Worm (Caenorhabditis elegans) whole organism, L4 larva: Measurements from ENCODE around the gene F46G10.1.

ENCODE experiments used
- D1046.2 ChIP-seq: fragments of 200-800 bp; sonication (Bioruptor generic); IDR thresholded peaks from 2 replicates; pipeline ENCODE4 v1.3.6; 2022; ENCODE audit warnings: missing genetic modification characterization, missing compliant biosample characterization
- F10B5.3 ChIP-seq: sonication (generic microtip); optimal IDR thresholded peaks from 2 replicates; lab custom pipeline; 2016; ENCODE audit warnings: mild to moderate bottlenecking, missing genetic modification characterization, missing compliant biosample characterization
- F49E8.2 ChIP-seq: sonication (generic microtip); optimal IDR thresholded peaks from 2 replicates; lab custom pipeline; 2016; ENCODE audit warnings: missing compliant biosample characterization, mild to moderate bottlenecking, missing genetic modification characterization, borderline replicate concordance
- R02D3.7 ChIP-seq: fragments of 150-350 bp; sonication (generic microtip); optimal IDR thresholded peaks from 3 replicates; lab custom pipeline; 2014; ENCODE audit warnings: missing biosample characterization, missing genetic modification characterization
- T26A8.4 ChIP-seq: fragments of 200-800 bp; sonication (Bioruptor generic); IDR thresholded peaks from 2 replicates; pipeline ENCODE4 v1.3.6; 2022; ENCODE audit warnings: missing genetic modification characterization, missing compliant biosample characterization
- Y105C5A.15 ChIP-seq: fragments of 200-800 bp; sonication (Bioruptor generic); IDR thresholded peaks from 2 replicates; pipeline ENCODE4 v1.3.6; 2022; ENCODE audit warnings: missing genetic modification characterization, missing compliant biosample characterization
- Y48G9A.11 ChIP-seq: fragments of 200-800 bp; sonication (Bioruptor generic); IDR thresholded peaks from 2 replicates; pipeline ENCODE4 v1.3.6; 2022; ENCODE audit warnings: missing genetic modification reagents, missing genetic modification characterization, missing compliant biosample characterization
- Y5F2A.4 ChIP-seq: fragments of 200-800 bp; sonication (Bioruptor generic); optimal IDR thresholded peaks from 2 replicates; lab custom pipeline; 2018; ENCODE audit warnings: mild to moderate bottlenecking, missing genetic modification characterization, missing compliant biosample characterization
- Y75B8A.6 ChIP-seq: fragments of 200-800 bp; sonication (Bioruptor generic); IDR thresholded peaks from 2 replicates; pipeline ENCODE4 v1.3.6; 2022; ENCODE audit warnings: missing genetic modification reagents, missing genetic modification characterization, missing compliant biosample characterization
- ZK546.5 ChIP-seq, 2 experiments: sonication (generic microtip); optimal IDR thresholded peaks; 2 replicates each; lab custom pipeline; 2017; ENCODE audit warnings: missing biosample characterization in 2 of 2, missing genetic modification characterization in 2 of 2
- aly-2 ChIP-seq: sonication (generic microtip); optimal IDR thresholded peaks from 2 replicates; lab custom pipeline; 2018; ENCODE audit warnings: missing biosample characterization, missing genetic modification characterization
- ceh-28 ChIP-seq: fragments of 150-350 bp; optimal IDR thresholded peaks from 2 replicates; lab custom pipeline; 2014; ENCODE audit warnings: missing biosample characterization, missing genetic modification reagents, missing genetic modification characterization
- ceh-44 ChIP-seq: fragments of 200-800 bp; sonication (Bioruptor generic); IDR thresholded peaks from 2 replicates; pipeline ENCODE4 v1.3.6; 2022; ENCODE audit warnings: missing genetic modification reagents, missing genetic modification characterization, missing compliant biosample characterization
- ceh-82 ChIP-seq: sonication (generic microtip); optimal IDR thresholded peaks from 2 replicates; lab custom pipeline; 2017; ENCODE audit warnings: missing biosample characterization, missing genetic modification characterization
- daf-16 ChIP-seq, 3 experiments: sonication (generic microtip); optimal IDR thresholded peaks; 2 replicates each; lab custom pipeline; 2016 to 2017; ENCODE audit warnings: missing genetic modification characterization in 3 of 3, missing genetic modification reagents in 3 of 3, mild to moderate bottlenecking in 2 of 3, missing compliant biosample characterization in 2 of 3, missing biosample characterization in 1 of 3, moderate library complexity in 1 of 3
- daf-8 ChIP-seq: fragments of 200-800 bp; sonication (Bioruptor generic); IDR thresholded peaks from 2 replicates; pipeline ENCODE4 v1.3.6; 2022; ENCODE audit warnings: missing genetic modification characterization, missing compliant biosample characterization
- dmd-6 ChIP-seq: fragments of 200-800 bp; sonication (Bioruptor generic); IDR thresholded peaks from 2 replicates; pipeline ENCODE4 v1.3.6; 2022; ENCODE audit warnings: missing genetic modification reagents, missing genetic modification characterization, missing compliant biosample characterization
- dmd-9 ChIP-seq: fragments of 200-800 bp; sonication (Bioruptor generic); IDR thresholded peaks from 2 replicates; pipeline ENCODE4 v1.3.6; 2022; ENCODE audit warnings: missing genetic modification reagents, missing genetic modification characterization, missing compliant biosample characterization
- dpl-1 ChIP-seq: fragments of 150-350 bp; optimal IDR thresholded peaks from 2 replicates; lab custom pipeline; 2014; ENCODE audit warnings: missing biosample characterization, missing genetic modification reagents, missing genetic modification characterization
- egl-43 ChIP-seq: fragments of 200-800 bp; sonication (Bioruptor generic); IDR thresholded peaks from 2 replicates; pipeline ENCODE4 v1.3.6; 2022; ENCODE audit warnings: missing genetic modification reagents, missing genetic modification characterization, missing compliant biosample characterization
- hlh-11 ChIP-seq: fragments of 200-800 bp; sonication (Bioruptor generic); optimal IDR thresholded peaks from 2 replicates; lab custom pipeline; 2018; ENCODE audit warnings: mild to moderate bottlenecking, missing genetic modification characterization, missing compliant biosample characterization
- hlh-30 ChIP-seq: sonication (generic microtip); optimal IDR thresholded peaks from 2 replicates; lab custom pipeline; 2017; ENCODE audit warnings: antibody characterized with exemption, mild to moderate bottlenecking, missing genetic modification characterization, missing compliant biosample characterization; ENCODE audit not compliant: insufficient read depth
- hmg-1.1 ChIP-seq: fragments of 200-800 bp; sonication (Bioruptor generic); IDR thresholded peaks from 2 replicates; pipeline ENCODE4 v1.3.6; 2022; ENCODE audit warnings: missing genetic modification reagents, missing genetic modification characterization, missing compliant biosample characterization
- jun-1 ChIP-seq: fragments of 150-350 bp; optimal IDR thresholded peaks from 2 replicates; lab custom pipeline; 2014; ENCODE audit warnings: missing biosample characterization, missing genetic modification reagents, missing genetic modification characterization
- lin-1 ChIP-seq: fragments of 200-800 bp; sonication (Bioruptor generic); IDR thresholded peaks from 2 replicates; pipeline ENCODE4 v1.3.6; 2022; ENCODE audit warnings: missing genetic modification reagents, missing genetic modification characterization, missing compliant biosample characterization
- lin-13 ChIP-seq: fragments of 150-350 bp; optimal IDR thresholded peaks from 2 replicates; lab custom pipeline; 2014; ENCODE audit warnings: missing biosample characterization, missing genetic modification reagents, missing genetic modification characterization
- lin-15B ChIP-seq: fragments of 150-350 bp; sonication (generic microtip); optimal IDR thresholded peaks from 3 replicates; lab custom pipeline; 2014; ENCODE audit warnings: missing biosample characterization, missing genetic modification characterization
- lsy-2 ChIP-seq, 2 experiments: fragments of 150-350 bp in 1 of 2; sonication (generic microtip) in 1 of 2; optimal IDR thresholded peaks; 2 replicates each; lab custom pipeline; 2014 to 2017; ENCODE audit warnings: missing biosample characterization in 2 of 2, missing genetic modification characterization in 2 of 2
- mdl-1 ChIP-seq, 2 experiments: fragments of 150-350 bp in 1 of 2; sonication (generic microtip) in 1 of 2; optimal IDR thresholded peaks; 2 replicates each; lab custom pipeline; 2014 to 2017; ENCODE audit warnings: missing biosample characterization in 2 of 2, missing genetic modification characterization in 2 of 2
- mdt-29 ChIP-seq: fragments of 200-800 bp; sonication (Bioruptor generic); IDR thresholded peaks from 2 replicates; pipeline ENCODE4 v1.3.6; 2022; ENCODE audit warnings: missing genetic modification reagents, missing genetic modification characterization, missing compliant biosample characterization
- mxl-2 ChIP-seq: fragments of 200-800 bp; sonication (Bioruptor generic); conservative IDR thresholded peaks from 2 replicates; pipeline ENCODE4 v1.3.6; 2022; ENCODE audit warnings: missing genetic modification reagents, missing genetic modification characterization, missing compliant biosample characterization
- mxl-3 ChIP-seq: fragments of 200-800 bp; sonication (Bioruptor generic); optimal IDR thresholded peaks from 2 replicates; lab custom pipeline; 2018; ENCODE audit warnings: mild to moderate bottlenecking, missing genetic modification characterization, missing compliant biosample characterization
- nhr-10 ChIP-seq: fragments of 150-350 bp; optimal IDR thresholded peaks from 2 replicates; lab custom pipeline; 2014; ENCODE audit warnings: missing biosample characterization, missing genetic modification characterization
- nhr-11 ChIP-seq: fragments of 150-350 bp; optimal IDR thresholded peaks from 2 replicates; lab custom pipeline; 2014; ENCODE audit warnings: missing biosample characterization, missing genetic modification characterization
- nhr-28 ChIP-seq: fragments of 150-350 bp; optimal IDR thresholded peaks from 2 replicates; lab custom pipeline; 2014; ENCODE audit warnings: missing biosample characterization, missing genetic modification characterization
- nhr-41 ChIP-seq: fragments of 200-800 bp; sonication (Bioruptor generic); IDR thresholded peaks from 2 replicates; pipeline ENCODE4 v1.3.6; 2022; ENCODE audit warnings: missing genetic modification reagents, missing genetic modification characterization, missing compliant biosample characterization
- nhr-48 ChIP-seq: sonication (generic microtip); optimal IDR thresholded peaks from 2 replicates; lab custom pipeline; 2016; ENCODE audit warnings: mild to moderate bottlenecking, missing genetic modification characterization, missing compliant biosample characterization
- nhr-6 ChIP-seq: fragments of 150-350 bp; optimal IDR thresholded peaks from 2 replicates; lab custom pipeline; 2014; ENCODE audit warnings: missing biosample characterization, missing genetic modification characterization
- nhr-77 ChIP-seq: fragments of 150-350 bp; optimal IDR thresholded peaks from 2 replicates; lab custom pipeline; 2014; ENCODE audit warnings: missing biosample characterization, missing genetic modification characterization
- pha-4 ChIP-seq, 2 experiments: fragments of 150-350 bp in 1 of 2; fragments of 200-800 bp in 1 of 2; sonication (Bioruptor generic) in 1 of 2; IDR thresholded peaks in 1 of 2; optimal IDR thresholded peaks in 1 of 2; 2 replicates each; pipeline versions ENCODE4 v1.3.6 to Lab custom; 2014 to 2022; ENCODE audit warnings: missing genetic modification characterization in 2 of 2, missing genetic modification reagents in 2 of 2, missing biosample characterization in 1 of 2, missing compliant biosample characterization in 1 of 2
- pqm-1 ChIP-seq: sonication (generic microtip); optimal IDR thresholded peaks from 2 replicates; lab custom pipeline; 2017; ENCODE audit warnings: missing biosample characterization, missing genetic modification characterization
- saeg-2 ChIP-seq: fragments of 200-800 bp; sonication (Bioruptor generic); IDR thresholded peaks from 2 replicates; pipeline ENCODE4 v1.3.6; 2022; ENCODE audit warnings: missing genetic modification reagents, missing genetic modification characterization, missing compliant biosample characterization
- sdz-12 ChIP-seq: fragments of 200-800 bp; sonication (Bioruptor generic); optimal IDR thresholded peaks from 2 replicates; lab custom pipeline; 2018; ENCODE audit warnings: mild to moderate bottlenecking, missing genetic modification characterization, missing compliant biosample characterization
- tra-1 ChIP-seq: fragments of 200-800 bp; sonication (Bioruptor generic); IDR thresholded peaks from 2 replicates; pipeline ENCODE4 v1.3.6; 2022; ENCODE audit warnings: missing genetic modification reagents, missing genetic modification characterization, missing compliant biosample characterization
- unc-39 ChIP-seq: sonication (generic microtip); optimal IDR thresholded peaks from 2 replicates; lab custom pipeline; 2017; ENCODE audit warnings: missing biosample characterization, missing genetic modification characterization
- zag-1 ChIP-seq: fragments of 150-350 bp; optimal IDR thresholded peaks from 2 replicates; lab custom pipeline; 2014; ENCODE audit warnings: missing biosample characterization, missing genetic modification characterization
- zip-11 ChIP-seq: fragments of 200-800 bp; sonication (Bioruptor generic); IDR thresholded peaks from 2 replicates; pipeline ENCODE4 v1.3.6; 2022; ENCODE audit warnings: missing genetic modification characterization, missing compliant biosample characterization
- zip-2 ChIP-seq: fragments of 150-350 bp; optimal IDR thresholded peaks from 2 replicates; lab custom pipeline; 2014; ENCODE audit warnings: missing biosample characterization, missing genetic modification characterization

The F46G10.1 gene

DNA sequence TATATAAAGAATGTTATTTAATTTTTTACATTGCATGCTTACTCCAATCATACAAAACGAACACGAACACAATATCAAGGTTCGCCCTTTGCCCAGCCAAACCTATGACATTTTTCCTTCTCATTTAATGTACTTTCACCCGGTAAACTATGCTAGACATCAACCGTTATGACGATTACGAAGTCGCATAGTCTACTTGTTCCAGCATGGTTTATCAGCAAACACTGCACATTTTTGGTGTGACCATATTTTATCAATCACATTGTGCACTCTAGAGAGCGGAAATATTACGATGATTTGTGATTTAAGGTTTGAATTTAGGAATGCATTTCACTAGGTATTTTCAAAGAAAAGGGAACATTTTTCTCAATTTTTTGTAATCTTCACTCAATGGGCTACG is 49.1 kb upstream of the F46G10.1 start (continued):
- TF ChIP-seq mxl-2 (GFP tag; lab: Robert Waterston, UW), result 0 out of 2 replicates have a peak, but pooled peaks have one; percentile 10
- TF ChIP-seq egl-43 (GFP tag; lab: Robert Waterston, UW), result no peak
- no peak for TF ChIP-seq jun-1 (tag; lab: Kevin White, UChicago)
- no peak for TF ChIP-seq dmd-9 (GFP tag; lab: Robert Waterston, UW)
- no peak for TF ChIP-seq R02D3.7 (tag; lab: Kevin White, UChicago)
- TF ChIP-seq pqm-1 (tag; lab: Kevin White, UChicago), result peak; percentile 55
- TF ChIP-seq ceh-28 (tag; lab: Kevin White, UChicago), result no peak
- no peak for TF ChIP-seq ceh-44 (GFP tag; lab: Robert Waterston, UW)
- TF ChIP-seq Y105C5A.15 (GFP tag; lab: Robert Waterston, UW), result no peak
- TF ChIP-seq nhr-6 (tag; lab: Kevin White, UChicago), result no peak
- no peak for TF ChIP-seq zag-1 (tag; lab: Kevin White, UChicago)
- peak; percentile 11 for TF ChIP-seq nhr-77 (tag; lab: Kevin White, UChicago)
- no peak for TF ChIP-seq hmg-1.1 (GFP tag; lab: Robert Waterston, UW)
- no peak for TF ChIP-seq F49E8.2 (tag; lab: Kevin White, UChicago)
- no peak for TF ChIP-seq lin-1 (GFP tag; lab: Robert Waterston, UW)
- no peak for TF ChIP-seq T26A8.4 (GFP tag; lab: Robert Waterston, UW)
- peak; percentile 97 for TF ChIP-seq dmd-6 (GFP tag; lab: Robert Waterston, UW)
- no peak for TF ChIP-seq D1046.2 (GFP tag; lab: Robert Waterston, UW)
- no peak for TF ChIP-seq zip-2 (tag; lab: Kevin White, UChicago)
- no peak for TF ChIP-seq lin-13
- no peak for TF ChIP-seq aly-2 (tag; lab: Kevin White, UChicago)
- no peak for TF ChIP-seq Y48G9A.11 (GFP tag; lab: Robert Waterston, UW)
- TF ChIP-seq nhr-10 (tag; lab: Kevin White, UChicago), result peak; percentile 4
- TF ChIP-seq unc-39 (tag; lab: Kevin White, UChicago), result no peak
- no peak for TF ChIP-seq lin-15B
- TF ChIP-seq, all 104 proteins: peak for 21

DNA sequence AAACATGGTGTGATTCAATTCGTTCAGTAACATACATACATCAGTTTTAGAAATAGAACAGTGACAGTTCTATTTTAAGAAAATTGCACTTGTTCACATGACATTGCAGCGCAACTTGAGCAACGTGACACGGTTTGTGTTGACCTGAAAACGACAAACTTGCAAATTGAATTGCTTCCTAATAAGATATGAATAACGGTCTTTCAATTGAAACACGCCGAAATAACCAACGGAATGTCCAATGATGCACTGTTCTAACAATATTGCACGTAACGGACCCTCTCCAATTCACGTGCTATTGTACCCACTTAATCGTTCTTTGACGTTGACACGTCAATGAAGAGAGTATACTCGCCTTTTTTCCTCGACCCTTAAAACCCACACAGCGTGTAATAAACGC is 48.2 kb upstream of the F46G10.1 start:
- TF ChIP-seq lsy-2 (tag; optimal IDR thresholded peaks at IDR 0.05; lab: Kevin White, UChicago), result peak in 1 of 2 experiments; percentile 27
- TF ChIP-seq ceh-44 (GFP tag; lab: Robert Waterston, UW), result no peak
- no peak for TF ChIP-seq daf-16 (GFP tag; optimal IDR thresholded peaks at IDR 0.05; lab: Kevin White, UChicago)
- peak; percentile 72 for TF ChIP-seq daf-16 (tag; optimal IDR thresholded peaks at IDR 0.05; lab: Kevin White, UChicago)
- 0 out of 2 replicates have a peak, but pooled peaks have one; percentile 23 for TF ChIP-seq tra-1 (GFP tag; lab: Robert Waterston, UW)
- TF ChIP-seq egl-43 (GFP tag; lab: Robert Waterston, UW), result no peak
- TF ChIP-seq saeg-2 (GFP tag; lab: Robert Waterston, UW), result no peak
- TF ChIP-seq ceh-28 (tag; lab: Kevin White, UChicago), result no peak
- TF ChIP-seq hlh-11 (tag; lab: Kevin White, UChicago), result peak; percentile 62
- no peak for TF ChIP-seq sdz-12 (GFP tag; lab: Kevin White, UChicago)
- no peak for TF ChIP-seq Y5F2A.4
- TF ChIP-seq nhr-11 (tag; lab: Kevin White, UChicago), result no peak
- TF ChIP-seq ceh-82 (tag; lab: Kevin White, UChicago), result no peak
- TF ChIP-seq dmd-6 (GFP tag; lab: Robert Waterston, UW), result peak; percentile 84
- peak; percentile 67 for TF ChIP-seq hlh-30 (tag; lab: Kevin White, UChicago)
- TF ChIP-seq mdl-1 (tag; optimal IDR thresholded peaks at IDR 0.05; lab: Kevin White, UChicago), result peak in 1 of 2 experiments; percentile 23
- TF ChIP-seq mxl-2 (GFP tag; lab: Robert Waterston, UW), result peak; percentile 93
- TF ChIP-seq F10B5.3 (tag; lab: Kevin White, UChicago), result no peak
- peak; percentile 68 for TF ChIP-seq nhr-48 (tag; lab: Kevin White, UChicago)
- TF ChIP-seq daf-8, result no peak
- TF ChIP-seq mdt-29 (GFP tag; lab: Robert Waterston, UW), result peak; percentile 50; the same call in 1 of the 2 replicates
- no peak for TF ChIP-seq zip-2 (tag; lab: Kevin White, UChicago)
- TF ChIP-seq zip-11 (GFP tag; lab: Robert Waterston, UW), result no peak
- TF ChIP-seq dpl-1 (GFP tag; lab: Kevin White, UChicago), result no peak
- no peak for TF ChIP-seq Y75B8A.6 (GFP tag; lab: Robert Waterston, UW)
- peak; percentile 79 for TF ChIP-seq mxl-3
- TF ChIP-seq aly-2 (tag; lab: Kevin White, UChicago), result no peak
- no peak for TF ChIP-seq nhr-41 (GFP tag; lab: Robert Waterston, UW)
- no peak for TF ChIP-seq ZK546.5 (tag; optimal IDR thresholded peaks at IDR 0.05; lab: Kevin White, UChicago)
- TF ChIP-seq lin-15B, result no peak
- no peak for TF ChIP-seq D1046.2 (GFP tag; lab: Robert Waterston, UW)
- TF ChIP-seq nhr-28, result peak; percentile 18
- TF ChIP-seq Y48G9A.11 (GFP tag; lab: Robert Waterston, UW), result no peak
- TF ChIP-seq pha-4 (GFP tag; IDR thresholded peaks at IDR 0.05; lab: Robert Waterston, UW), result no peak
- no peak for TF ChIP-seq pha-4 (tag; optimal IDR thresholded peaks at IDR 0.05; lab: Kevin White, UChicago)
